Worm (Caenorhabditis elegans) whole organism, midembryonic: Measurements from ENCODE around the gene F44E5.1.

ENCODE experiments used
- T22C8.4 ChIP-seq: fragments of 200-800 bp; sonication (Bioruptor generic); IDR thresholded peaks from 2 replicates; pipeline ENCODE4 v1.3.6; 2022; ENCODE audit warnings: missing genetic modification characterization, missing compliant biosample characterization
- cog-1 ChIP-seq: sonication (generic microtip); optimal IDR thresholded peaks from 2 replicates; lab custom pipeline; 2016; ENCODE audit warnings: missing genetic modification characterization, missing compliant biosample characterization
- flt-1 ChIP-seq: fragments of 200-800 bp; sonication (Bioruptor generic); IDR thresholded peaks from 2 replicates; pipeline ENCODE4 v1.3.6; 2022; ENCODE audit warnings: missing genetic modification characterization, missing compliant biosample characterization
- klf-2 ChIP-seq: fragments of 200-800 bp; sonication (Bioruptor generic); conservative IDR thresholded peaks from 2 replicates; pipeline ENCODE4 v1.3.6; 2022; ENCODE audit warnings: missing genetic modification reagents, missing genetic modification characterization, missing compliant biosample characterization
- med-1 ChIP-seq: sonication (generic microtip); optimal IDR thresholded peaks from 2 replicates; lab custom pipeline; 2017; ENCODE audit warnings: missing genetic modification characterization, mild to moderate bottlenecking, missing compliant biosample characterization, antibody characterized with exemption, missing genetic modification reagents; ENCODE audit not compliant: insufficient read depth
- ref-1 ChIP-seq: fragments of 200-800 bp; sonication (Bioruptor generic); conservative IDR thresholded peaks from 2 replicates; pipeline ENCODE4 v1.3.6; 2022; ENCODE audit warnings: missing genetic modification reagents, missing genetic modification characterization, missing compliant biosample characterization
- tab-1 ChIP-seq: fragments of 200-800 bp; sonication (Bioruptor generic); IDR thresholded peaks from 2 replicates; pipeline ENCODE4 v1.3.6; 2022; ENCODE audit warnings: missing genetic modification characterization, missing compliant biosample characterization
- ztf-23 ChIP-seq: fragments of 200-800 bp; sonication (Bioruptor generic); IDR thresholded peaks from 2 replicates; pipeline ENCODE4 v1.3.6; 2022; ENCODE audit warnings: missing genetic modification reagents, missing genetic modification characterization, missing compliant biosample characterization
- ztf-29 ChIP-seq: fragments of 200-800 bp; sonication (Bioruptor generic); IDR thresholded peaks from 2 replicates; pipeline ENCODE4 v1.3.6; 2022; ENCODE audit warnings: missing genetic modification reagents, missing genetic modification characterization, missing compliant biosample characterization

F44E5.1 gene

DNA sequence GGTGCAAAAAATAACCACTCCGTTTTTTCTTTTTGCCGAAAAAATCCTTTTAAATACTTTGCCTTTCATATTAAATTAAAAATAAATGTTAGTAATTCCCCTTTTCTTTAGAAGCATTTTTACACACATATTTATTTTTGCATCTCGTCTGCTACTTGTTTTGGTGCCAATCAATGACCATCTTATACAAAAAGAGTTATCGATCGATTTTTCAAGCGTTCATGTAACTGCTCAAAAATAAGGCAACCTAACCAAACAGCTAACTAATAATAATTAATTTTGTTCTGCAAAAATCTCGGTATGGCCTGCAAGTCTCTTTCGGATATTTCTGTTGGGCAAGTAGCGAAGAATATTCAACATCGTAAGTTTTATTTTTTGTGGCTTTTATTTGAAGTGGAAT lies 7.9 kb downstream of the F44E5.1 start, which contains the start of gene F44E5.2:
Gene F44E5.2 (plus strand): TSS at position 301 of the 400 bp plus-strand sequence.
- TF ChIP-seq ref-1 (GFP tag; lab: Robert Waterston, UW) (no peak), flt-1 (GFP tag; lab: Robert Waterston, UW) (no peak), cog-1 (tag; lab: Kevin White, UChicago) (no peak), tab-1 (GFP tag; lab: Robert Waterston, UW) (no peak), med-1 (no peak), ztf-23 (no peak), klf-2 (GFP tag; lab: Robert Waterston, UW) (no peak), T22C8.4 (GFP tag; lab: Robert Waterston, UW) (no peak), ztf-29 (GFP tag; lab: Robert Waterston, UW) (no peak)

- TF ChIP-seq tab-1 (GFP tag; lab: Robert Waterston, UW) (0 out of 2 replicates have a peak, but pooled peaks have one; percentile 28), ref-1 (GFP tag; lab: Robert Waterston, UW) (no peak)
These were observed 8.7 kb downstream of the F44E5.1 start for ce11 chrII:11765506-11766152.

DNA sequence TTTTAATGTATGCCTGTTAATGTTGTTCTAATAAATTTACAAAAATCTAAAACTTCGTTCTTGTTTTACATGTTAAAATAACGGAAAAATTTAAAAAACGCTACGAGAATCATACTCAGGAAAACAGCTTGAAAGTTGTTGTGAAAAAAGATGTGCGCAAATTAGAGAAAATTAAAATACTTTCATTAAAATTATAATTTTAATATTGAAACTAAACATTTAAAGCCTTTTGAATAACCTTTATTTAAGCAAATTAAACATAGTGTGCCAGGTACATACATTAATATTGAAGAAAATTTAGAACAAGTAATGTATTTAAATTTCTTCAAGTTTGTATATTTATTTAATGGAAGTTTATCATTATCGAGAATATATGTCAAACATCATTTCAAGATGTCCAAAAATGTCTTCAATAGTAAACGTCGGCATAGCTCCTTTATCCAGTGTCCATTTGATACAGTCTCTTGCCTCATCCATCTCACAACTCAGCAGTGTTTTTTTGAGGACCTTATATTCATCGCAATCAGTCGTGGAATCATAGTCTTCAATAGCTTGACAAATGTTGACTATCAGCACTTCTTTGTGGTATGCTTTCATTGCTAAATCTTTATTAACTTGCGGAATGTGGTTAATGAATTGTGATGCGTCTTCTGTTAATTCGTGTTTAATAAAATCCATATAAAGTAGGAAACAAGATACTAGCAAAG lies 12.4 kb downstream of the F44E5.1 start:
- TF ChIP-seq flt-1 (GFP tag; lab: Robert Waterston, UW) = no peak
- TF ChIP-seq cog-1 (tag; lab: Kevin White, UChicago) = no peak
- no peak for TF ChIP-seq T22C8.4 (GFP tag; lab: Robert Waterston, UW)
- no peak for TF ChIP-seq med-1
- TF ChIP-seq ztf-29 (GFP tag; lab: Robert Waterston, UW) = no peak
- TF ChIP-seq ztf-23 = no peak
- TF ChIP-seq ref-1 (GFP tag; lab: Robert Waterston, UW) = no peak
- no peak for TF ChIP-seq klf-2 (GFP tag; lab: Robert Waterston, UW)
- no peak for TF ChIP-seq tab-1 (GFP tag; lab: Robert Waterston, UW)

DNA sequence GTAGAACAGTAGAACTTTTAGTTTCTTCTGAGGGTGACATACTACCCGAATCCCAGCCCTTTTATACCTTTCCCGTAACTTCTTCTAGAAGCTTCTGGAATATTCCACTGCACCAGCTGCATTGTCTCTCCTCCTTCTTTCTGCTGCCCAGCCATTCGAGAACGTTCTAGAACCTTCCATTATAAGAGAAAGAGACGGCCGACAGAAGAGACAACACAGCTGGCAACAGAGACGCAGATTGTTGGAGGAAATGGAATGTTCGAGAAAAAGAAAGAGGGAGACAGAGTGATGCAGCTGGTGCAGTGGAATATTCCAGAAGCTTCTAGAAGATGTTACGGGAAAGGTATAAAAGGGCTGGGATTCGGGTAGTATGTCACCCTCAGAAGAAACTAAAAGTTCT lies 15.1 kb downstream of the F44E5.1 start, which contains the start of the genes F44E5.4 and F44E5.5:
Gene F44E5.4 (minus strand): TSS at position 35 of the 400 bp plus-strand sequence.
Gene F44E5.5 (plus strand): TSS at position 386 of the 400 bp plus-strand sequence.
- peak; percentile 61; the same call in 1 of the 2 replicates for TF ChIP-seq tab-1 (GFP tag; lab: Robert Waterston, UW)
- TF ChIP-seq ztf-23 = peak; percentile 91
- TF ChIP-seq cog-1 (tag; lab: Kevin White, UChicago) = peak; percentile 66
- TF ChIP-seq flt-1 (GFP tag; lab: Robert Waterston, UW) = peak; percentile 97
- TF ChIP-seq ref-1 (GFP tag; lab: Robert Waterston, UW) = peak; percentile 50; the same call in 1 of the 2 replicates
- peak; percentile 79 for TF ChIP-seq klf-2 (GFP tag; lab: Robert Waterston, UW)
- TF ChIP-seq T22C8.4 (GFP tag; lab: Robert Waterston, UW) = peak; percentile 66
- TF ChIP-seq ztf-29 (GFP tag; lab: Robert Waterston, UW) = peak; percentile 72

DNA sequence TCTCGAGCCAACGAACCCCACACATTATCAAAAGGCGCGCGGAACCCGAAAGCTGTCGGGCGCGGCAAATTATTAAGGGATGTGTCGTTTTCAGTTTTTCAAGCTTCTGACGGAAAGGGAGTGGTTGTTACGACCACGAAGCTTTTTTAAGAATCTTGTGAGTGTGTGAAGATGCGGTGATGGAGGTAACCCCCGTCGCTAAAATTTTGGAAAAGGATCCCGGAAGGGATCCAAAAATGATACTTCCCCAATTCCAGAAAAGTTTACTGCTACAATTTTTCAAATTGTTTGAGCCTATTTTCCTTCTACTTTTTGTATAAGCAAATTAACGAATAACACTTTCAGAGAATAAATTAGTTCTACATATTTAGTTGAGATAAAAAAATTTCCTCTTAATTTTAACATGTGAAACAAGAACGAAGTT lies 17.7 kb downstream of the F44E5.1 start:
- TF ChIP-seq klf-2 (GFP tag; lab: Robert Waterston, UW) (no peak), ztf-23 (no peak), med-1 (no peak), ztf-29 (GFP tag; lab: Robert Waterston, UW) (no peak), flt-1 (GFP tag; lab: Robert Waterston, UW) (no peak), T22C8.4 (GFP tag; lab: Robert Waterston, UW) (no peak), cog-1 (tag; lab: Kevin White, UChicago) (no peak), ref-1 (GFP tag; lab: Robert Waterston, UW) (no peak), tab-1 (GFP tag; lab: Robert Waterston, UW) (no peak)

- TF ChIP-seq ztf-29 (GFP tag; lab: Robert Waterston, UW) (no peak), klf-2 (GFP tag; lab: Robert Waterston, UW) (no peak), ztf-23 (no peak), T22C8.4 (GFP tag; lab: Robert Waterston, UW) (no peak), med-1 (no peak), ref-1 (GFP tag; lab: Robert Waterston, UW) (no peak), flt-1 (GFP tag; lab: Robert Waterston, UW) (no peak), tab-1 (GFP tag; lab: Robert Waterston, UW) (no peak), cog-1 (tag; lab: Kevin White, UChicago) (no peak)
These were observed 21.2 kb downstream of the F44E5.1 start for ce11 chrII:11753186-11753585.

DNA sequence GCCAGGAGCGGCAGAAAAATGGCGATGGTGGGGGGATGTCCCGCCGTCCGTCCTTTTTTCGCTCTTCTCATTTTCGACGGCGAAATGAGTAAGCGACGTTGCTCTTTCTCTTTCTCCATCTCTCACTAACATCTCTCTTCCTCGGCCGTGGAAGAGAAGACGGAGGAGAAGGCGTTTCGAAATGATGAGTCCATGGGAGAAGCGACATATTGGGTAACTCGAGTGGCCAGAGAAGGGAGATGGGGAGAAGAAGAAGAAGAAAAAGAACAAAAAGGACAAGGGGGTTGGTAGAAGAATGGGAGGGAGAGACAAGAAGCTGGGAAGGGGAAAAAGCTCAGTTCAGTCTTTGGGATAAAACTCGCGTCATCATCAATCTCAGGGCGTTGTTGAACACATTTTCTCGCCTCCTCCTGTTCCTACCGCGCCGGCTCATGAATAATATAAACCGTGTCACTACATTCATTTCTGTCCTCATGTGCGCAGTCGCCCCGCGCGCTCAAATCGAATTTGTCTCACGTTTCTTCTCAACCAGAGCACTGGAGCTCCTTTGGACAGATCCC lies 22.7 kb downstream of the F44E5.1 start:
- TF ChIP-seq ztf-23 = 0 out of 2 replicates have a peak, but pooled peaks have one; percentile 53
- TF ChIP-seq cog-1 (tag; lab: Kevin White, UChicago) = no peak
- no peak for TF ChIP-seq tab-1 (GFP tag; lab: Robert Waterston, UW)
- no peak for TF ChIP-seq ref-1 (GFP tag; lab: Robert Waterston, UW)
- TF ChIP-seq T22C8.4 (GFP tag; lab: Robert Waterston, UW) = no peak
- no peak for TF ChIP-seq med-1
- TF ChIP-seq klf-2 (GFP tag; lab: Robert Waterston, UW) = no peak
- TF ChIP-seq flt-1 (GFP tag; lab: Robert Waterston, UW) = no peak

DNA sequence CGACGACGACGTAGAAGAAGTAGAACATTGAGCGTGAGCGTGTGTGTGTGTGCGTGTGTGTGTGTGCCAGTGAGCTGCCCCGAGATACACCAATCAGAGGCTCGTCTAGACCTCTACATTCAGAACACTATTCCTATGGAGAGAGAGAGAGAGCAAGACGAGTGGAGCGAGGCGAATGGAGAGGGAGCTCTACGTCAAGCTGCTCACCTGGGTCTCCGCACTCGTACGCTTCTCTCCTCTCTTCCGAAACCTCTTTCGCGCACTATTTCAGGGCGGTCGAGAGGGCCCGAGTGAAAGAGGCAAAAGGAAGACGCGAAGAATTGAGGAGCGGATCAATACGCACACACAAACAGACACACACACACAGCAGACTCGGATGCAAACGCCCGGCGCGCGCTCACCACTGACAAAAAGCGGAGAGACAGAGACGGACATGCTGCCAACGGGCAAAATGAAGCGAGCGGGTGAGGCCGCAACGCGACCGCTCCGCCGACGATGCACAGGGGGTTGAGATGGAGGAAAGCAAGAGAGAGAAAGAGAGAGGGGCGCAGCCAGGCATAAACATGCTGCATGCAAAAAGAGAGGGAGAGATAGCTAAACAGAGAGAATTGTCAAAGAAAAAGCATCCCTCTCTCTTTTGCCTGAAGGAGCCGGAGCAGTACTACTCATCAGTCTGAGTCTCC lies 24.7 kb downstream of the F44E5.1 start:
- TF ChIP-seq T22C8.4 (GFP tag; lab: Robert Waterston, UW) (peak; percentile 86), flt-1 (GFP tag; lab: Robert Waterston, UW) (peak; percentile 61; the same call in 1 of the 2 replicates), ztf-23 (peak; percentile 65; the same call in 1 of the 2 replicates), cog-1 (tag; lab: Kevin White, UChicago) (peak; percentile 93), ref-1 (GFP tag; lab: Robert Waterston, UW) (no peak)
